Worm (Caenorhabditis elegans) whole organism, L4 larva: Measurements from ENCODE around the gene gipc-1.

Source experiments
- D1046.2 ChIP-seq: fragments of 200-800 bp; sonication (Bioruptor generic); IDR thresholded peaks from 2 replicates; pipeline ENCODE4 v1.3.6; 2022; ENCODE audit warnings: missing genetic modification characterization, missing compliant biosample characterization
- F26F4.8 ChIP-seq: fragments of 200-800 bp; sonication (Bioruptor generic); conservative IDR thresholded peaks from 2 replicates; pipeline ENCODE4 v1.3.6; 2022; ENCODE audit warnings: missing genetic modification characterization, missing compliant biosample characterization
- F44E2.7 ChIP-seq: fragments of 200-800 bp; sonication (Bioruptor generic); IDR thresholded peaks from 2 replicates; pipeline ENCODE4 v2.1.2; 2022; ENCODE audit warnings: missing genetic modification characterization, missing compliant biosample characterization
- R02D3.7 ChIP-seq: fragments of 150-350 bp; sonication (generic microtip); optimal IDR thresholded peaks from 3 replicates; lab custom pipeline; 2014; ENCODE audit warnings: missing biosample characterization, missing genetic modification characterization
- T20F7.1 ChIP-seq: fragments of 200-800 bp; sonication (Bioruptor generic); optimal IDR thresholded peaks from 2 replicates; lab custom pipeline; 2018; ENCODE audit warnings: mild to moderate bottlenecking, missing genetic modification characterization, missing compliant biosample characterization
- T26A8.4 ChIP-seq: fragments of 200-800 bp; sonication (Bioruptor generic); IDR thresholded peaks from 2 replicates; pipeline ENCODE4 v1.3.6; 2022; ENCODE audit warnings: missing genetic modification characterization, missing compliant biosample characterization
- Y5F2A.4 ChIP-seq: fragments of 200-800 bp; sonication (Bioruptor generic); optimal IDR thresholded peaks from 2 replicates; lab custom pipeline; 2018; ENCODE audit warnings: mild to moderate bottlenecking, missing genetic modification characterization, missing compliant biosample characterization
- ZK337.2 ChIP-seq: fragments of 200-800 bp; sonication (Bioruptor generic); IDR thresholded peaks from 2 replicates; pipeline ENCODE4 v1.3.6; 2022; ENCODE audit warnings: missing genetic modification reagents, missing genetic modification characterization, missing compliant biosample characterization
- ama-1 ChIP-seq: fragments of 150-350 bp; optimal IDR thresholded peaks from 2 replicates; lab custom pipeline; 2014; ENCODE audit warnings: inconsistent platforms, mixed read lengths
- ceh-20 ChIP-seq: fragments of 200-800 bp; sonication (Bioruptor generic); IDR thresholded peaks from 2 replicates; pipeline ENCODE4 v1.3.6; 2022; ENCODE audit warnings: missing genetic modification reagents, missing genetic modification characterization, missing compliant biosample characterization
- ceh-28 ChIP-seq: fragments of 150-350 bp; optimal IDR thresholded peaks from 2 replicates; lab custom pipeline; 2014; ENCODE audit warnings: missing biosample characterization, missing genetic modification reagents, missing genetic modification characterization
- ceh-44 ChIP-seq: fragments of 200-800 bp; sonication (Bioruptor generic); IDR thresholded peaks from 2 replicates; pipeline ENCODE4 v1.3.6; 2022; ENCODE audit warnings: missing genetic modification reagents, missing genetic modification characterization, missing compliant biosample characterization
- daf-16 ChIP-seq, 3 experiments: sonication (generic microtip); optimal IDR thresholded peaks; 2 replicates each; lab custom pipeline; 2016 to 2017; ENCODE audit warnings: missing genetic modification characterization in 3 of 3, missing genetic modification reagents in 3 of 3, mild to moderate bottlenecking in 2 of 3, missing compliant biosample characterization in 2 of 3, missing biosample characterization in 1 of 3, moderate library complexity in 1 of 3
- daf-8 ChIP-seq: fragments of 200-800 bp; sonication (Bioruptor generic); IDR thresholded peaks from 2 replicates; pipeline ENCODE4 v1.3.6; 2022; ENCODE audit warnings: missing genetic modification characterization, missing compliant biosample characterization
- dmd-6 ChIP-seq: fragments of 200-800 bp; sonication (Bioruptor generic); IDR thresholded peaks from 2 replicates; pipeline ENCODE4 v1.3.6; 2022; ENCODE audit warnings: missing genetic modification reagents, missing genetic modification characterization, missing compliant biosample characterization
- dmd-9 ChIP-seq: fragments of 200-800 bp; sonication (Bioruptor generic); IDR thresholded peaks from 2 replicates; pipeline ENCODE4 v1.3.6; 2022; ENCODE audit warnings: missing genetic modification reagents, missing genetic modification characterization, missing compliant biosample characterization
- duxl-1 ChIP-seq: sonication (generic microtip); optimal IDR thresholded peaks from 2 replicates; lab custom pipeline; 2016; ENCODE audit warnings: mild to moderate bottlenecking, missing genetic modification characterization, moderate library complexity, missing compliant biosample characterization; ENCODE audit not compliant: poor library complexity
- fos-1 ChIP-seq: fragments of 150-350 bp; optimal IDR thresholded peaks from 2 replicates; lab custom pipeline; 2014; ENCODE audit warnings: missing biosample characterization, missing genetic modification characterization
- hlh-11 ChIP-seq: fragments of 200-800 bp; sonication (Bioruptor generic); optimal IDR thresholded peaks from 2 replicates; lab custom pipeline; 2018; ENCODE audit warnings: mild to moderate bottlenecking, missing genetic modification characterization, missing compliant biosample characterization
- hlh-30 ChIP-seq: sonication (generic microtip); optimal IDR thresholded peaks from 2 replicates; lab custom pipeline; 2017; ENCODE audit warnings: antibody characterized with exemption, mild to moderate bottlenecking, missing genetic modification characterization, missing compliant biosample characterization; ENCODE audit not compliant: insufficient read depth
- hmg-1.1 ChIP-seq: fragments of 200-800 bp; sonication (Bioruptor generic); IDR thresholded peaks from 2 replicates; pipeline ENCODE4 v1.3.6; 2022; ENCODE audit warnings: missing genetic modification reagents, missing genetic modification characterization, missing compliant biosample characterization
- lin-13 ChIP-seq: fragments of 150-350 bp; optimal IDR thresholded peaks from 2 replicates; lab custom pipeline; 2014; ENCODE audit warnings: missing biosample characterization, missing genetic modification reagents, missing genetic modification characterization
- lin-29 ChIP-seq: fragments of 200-800 bp; sonication (Bioruptor generic); IDR thresholded peaks from 2 replicates; pipeline ENCODE4 v1.3.6; 2022; ENCODE audit warnings: missing genetic modification reagents, missing genetic modification characterization, missing compliant biosample characterization
- lin-38 ChIP-seq: fragments of 200-800 bp; sonication (Bioruptor generic); IDR thresholded peaks from 2 replicates; pipeline ENCODE4 v1.3.6; 2022; ENCODE audit warnings: missing genetic modification reagents, missing genetic modification characterization, missing compliant biosample characterization
- madf-5 ChIP-seq, 2 experiments: fragments of 200-800 bp; sonication (Bioruptor generic); IDR thresholded peaks; 2 replicates each; pipeline ENCODE4 v1.3.6; 2022; ENCODE audit warnings: missing compliant biosample characterization in 2 of 2, missing genetic modification characterization in 2 of 2
- madf-9 ChIP-seq: fragments of 200-800 bp; sonication (Bioruptor generic); conservative IDR thresholded peaks from 2 replicates; pipeline ENCODE4 v1.3.6; 2022; ENCODE audit warnings: missing genetic modification reagents, missing genetic modification characterization, missing compliant biosample characterization
- mep-1 ChIP-seq: fragments of 150-350 bp; sonication (generic microtip); optimal IDR thresholded peaks from 3 replicates; lab custom pipeline; 2014; ENCODE audit warnings: missing biosample characterization, missing genetic modification characterization
- mes-2 ChIP-seq: sonication (generic microtip); optimal IDR thresholded peaks from 2 replicates; lab custom pipeline; 2016; ENCODE audit warnings: missing genotype, mild to moderate bottlenecking, missing genetic modification characterization, missing compliant biosample characterization; ENCODE audit not compliant: poor library complexity, severe bottlenecking
- nhr-10 ChIP-seq: fragments of 150-350 bp; optimal IDR thresholded peaks from 2 replicates; lab custom pipeline; 2014; ENCODE audit warnings: missing biosample characterization, missing genetic modification characterization
- nhr-102 ChIP-seq: sonication (generic microtip); optimal IDR thresholded peaks from 2 replicates; lab custom pipeline; 2016; ENCODE audit warnings: mild to moderate bottlenecking, missing genetic modification characterization, moderate library complexity, missing compliant biosample characterization
- nhr-111 ChIP-seq: fragments of 200-800 bp; sonication (Bioruptor generic); optimal IDR thresholded peaks from 2 replicates; lab custom pipeline; 2018; ENCODE audit warnings: mild to moderate bottlenecking, missing genetic modification characterization, missing compliant biosample characterization
- nhr-28 ChIP-seq: fragments of 150-350 bp; optimal IDR thresholded peaks from 2 replicates; lab custom pipeline; 2014; ENCODE audit warnings: missing biosample characterization, missing genetic modification characterization
- nhr-42 ChIP-seq: fragments of 200-800 bp; sonication (Bioruptor generic); IDR thresholded peaks from 2 replicates; pipeline ENCODE4 v1.3.6; 2022; ENCODE audit warnings: missing genetic modification characterization, missing compliant biosample characterization
- pha-4 ChIP-seq, 2 experiments: fragments of 150-350 bp in 1 of 2; fragments of 200-800 bp in 1 of 2; sonication (Bioruptor generic) in 1 of 2; IDR thresholded peaks in 1 of 2; optimal IDR thresholded peaks in 1 of 2; 2 replicates each; pipeline versions ENCODE4 v1.3.6 to Lab custom; 2014 to 2022; ENCODE audit warnings: missing genetic modification characterization in 2 of 2, missing genetic modification reagents in 2 of 2, missing biosample characterization in 1 of 2, missing compliant biosample characterization in 1 of 2
- php-3 ChIP-seq: fragments of 200-800 bp; sonication (Bioruptor generic); IDR thresholded peaks from 2 replicates; pipeline ENCODE4 v1.3.6; 2022; ENCODE audit warnings: missing genetic modification reagents, missing genetic modification characterization, missing compliant biosample characterization
- pqm-1 ChIP-seq: sonication (generic microtip); optimal IDR thresholded peaks from 2 replicates; lab custom pipeline; 2017; ENCODE audit warnings: missing biosample characterization, missing genetic modification characterization
- rbr-2 ChIP-seq: sonication (generic microtip); optimal IDR thresholded peaks from 2 replicates; lab custom pipeline; 2016; ENCODE audit warnings: missing genotype, missing genetic modification characterization, missing compliant biosample characterization
- sdz-12 ChIP-seq: fragments of 200-800 bp; sonication (Bioruptor generic); optimal IDR thresholded peaks from 2 replicates; lab custom pipeline; 2018; ENCODE audit warnings: mild to moderate bottlenecking, missing genetic modification characterization, missing compliant biosample characterization
- snpc-1.2 ChIP-seq: fragments of 200-800 bp; sonication (Bioruptor generic); IDR thresholded peaks from 2 replicates; pipeline ENCODE4 v1.3.6; 2022; ENCODE audit warnings: missing genetic modification reagents, missing genetic modification characterization, missing compliant biosample characterization
- spr-1 ChIP-seq: sonication (generic microtip); optimal IDR thresholded peaks from 2 replicates; lab custom pipeline; 2016; ENCODE audit warnings: mild to moderate bottlenecking, missing genetic modification characterization, missing compliant biosample characterization
- spr-3 ChIP-seq: fragments of 200-800 bp; sonication (Bioruptor generic); optimal IDR thresholded peaks from 2 replicates; lab custom pipeline; 2018; ENCODE audit warnings: mild to moderate bottlenecking, missing genetic modification characterization, missing compliant biosample characterization
- unc-39 ChIP-seq: sonication (generic microtip); optimal IDR thresholded peaks from 2 replicates; lab custom pipeline; 2017; ENCODE audit warnings: missing biosample characterization, missing genetic modification characterization
- vab-7 ChIP-seq: fragments of 200-800 bp; sonication (Bioruptor generic); IDR thresholded peaks from 2 replicates; pipeline ENCODE4 v1.3.6; 2022; ENCODE audit warnings: missing genetic modification reagents, missing genetic modification characterization, missing compliant biosample characterization
- zfp-2 ChIP-seq: sonication (generic microtip); optimal IDR thresholded peaks from 2 replicates; lab custom pipeline; 2016; ENCODE audit warnings: mild to moderate bottlenecking, missing genetic modification characterization, missing compliant biosample characterization
- zip-2 ChIP-seq: fragments of 150-350 bp; optimal IDR thresholded peaks from 2 replicates; lab custom pipeline; 2014; ENCODE audit warnings: missing biosample characterization, missing genetic modification characterization

Gene gipc-1

ce11 chrIII:4879445-4879844, 8.9 kb downstream of the gipc-1 start, which contains the start of gene C35D10.1:
Gene C35D10.1 (plus strand): TSS chrIII:4879745.
- TF ChIP-seq ceh-28 (tag; lab: Kevin White, UChicago) (peak; percentile 38), nhr-42 (GFP tag; lab: Robert Waterston, UW) (no peak), hlh-30 (tag; lab: Kevin White, UChicago) (no peak), zip-2 (tag; lab: Kevin White, UChicago) (no peak), nhr-102 (no peak), lin-38 (GFP tag; lab: Robert Waterston, UW) (peak; percentile 62), R02D3.7 (no peak), sdz-12 (GFP tag; lab: Kevin White, UChicago) (no peak)
- TF ChIP-seq, all 104 proteins: peak for 2

DNA sequence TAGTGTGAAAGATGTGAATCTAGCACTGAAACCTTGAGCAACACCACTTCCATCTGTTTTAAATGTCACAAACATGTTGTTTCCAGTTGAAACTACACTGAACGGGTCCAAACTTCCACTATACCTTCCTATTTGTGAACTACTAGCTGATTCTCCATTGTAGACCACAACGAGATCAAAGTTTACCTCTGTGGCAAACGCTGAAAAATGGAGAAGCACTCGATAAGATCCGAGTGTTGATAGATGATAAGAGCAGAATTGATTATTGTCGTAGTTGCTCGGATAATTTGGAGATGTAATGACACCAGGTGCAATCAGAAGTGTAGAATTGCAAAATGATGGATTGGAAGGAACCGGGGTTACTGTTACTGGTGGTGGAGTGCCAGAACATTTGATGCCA, 11.4 kb downstream of the gipc-1 start:
- TF ChIP-seq nhr-111 (GFP tag; lab: Kevin White, UChicago) (no peak), ZK337.2 (GFP tag; lab: Robert Waterston, UW) (no peak), unc-39 (no peak), ceh-20 (no peak), T20F7.1 (GFP tag; lab: Kevin White, UChicago) (no peak), T26A8.4 (GFP tag; lab: Robert Waterston, UW) (no peak), D1046.2 (no peak), mep-1 (no peak), Y5F2A.4 (no peak), ceh-44 (GFP tag; lab: Robert Waterston, UW) (no peak), ama-1 (lab: Kevin White, UChicago) (no peak), daf-8 (no peak), fos-1 (tag; lab: Kevin White, UChicago) (no peak), dmd-9 (GFP tag; lab: Robert Waterston, UW) (no peak), spr-1 (tag; lab: Kevin White, UChicago) (no peak), hmg-1.1 (GFP tag; lab: Robert Waterston, UW) (no peak), php-3 (GFP tag; lab: Robert Waterston, UW) (no peak), vab-7 (no peak), hlh-11 (tag; lab: Kevin White, UChicago) (peak; percentile 12), spr-3 (GFP tag; lab: Kevin White, UChicago) (no peak), daf-16 (GFP tag; optimal IDR thresholded peaks at IDR 0.05; lab: Kevin White, UChicago) (no peak), daf-16 (tag; optimal IDR thresholded peaks at IDR 0.05; lab: Kevin White, UChicago) (peak; percentile 22), snpc-1.2 (GFP tag; lab: Robert Waterston, UW) (no peak), rbr-2 (tag; lab: Kevin White, UChicago) (no peak), mes-2 (tag; lab: Kevin White, UChicago) (no peak), nhr-10 (no peak), dmd-6 (GFP tag; lab: Robert Waterston, UW) (0 out of 2 replicates have a peak, but pooled peaks have one; percentile 17), lin-29 (no peak), pha-4 (GFP tag; IDR thresholded peaks at IDR 0.05; lab: Robert Waterston, UW) (no peak), pha-4 (tag; optimal IDR thresholded peaks at IDR 0.05; lab: Kevin White, UChicago) (no peak), nhr-28 (tag; lab: Kevin White, UChicago) (peak; percentile 11), pqm-1 (tag; lab: Kevin White, UChicago) (peak; percentile 38), F26F4.8 (no peak), R02D3.7 (no peak), madf-9 (GFP tag; lab: Robert Waterston, UW) (no peak), duxl-1 (tag; lab: Kevin White, UChicago) (no peak), madf-5 (GFP tag; IDR thresholded peaks at IDR 0.05; lab: Robert Waterston, UW) (no peak), lin-13 (GFP tag; lab: Kevin White, UChicago) (no peak), F44E2.7 (no peak), ceh-28 (tag; lab: Kevin White, UChicago) (no peak), zfp-2 (tag; lab: Kevin White, UChicago) (no peak)
